Worm (Caenorhabditis elegans) whole organism, young adult: ENCODE results near the gene C05D2.8.

Experiments
- B0035.1 ChIP-seq: sonication (generic microtip); optimal IDR thresholded peaks from 2 replicates; lab custom pipeline; 2016; ENCODE audit warnings: missing genetic modification characterization, mild to moderate bottlenecking, missing compliant biosample characterization, missing genotype, missing genetic modification reagents
- C17E4.6 ChIP-seq: fragments of 200-800 bp; sonication (Bioruptor generic); IDR thresholded peaks from 2 replicates; pipeline ENCODE4 v1.3.6; 2022; ENCODE audit warnings: missing genetic modification reagents, missing genetic modification characterization, missing compliant biosample characterization
- F23B12.7 ChIP-seq: sonication (generic microtip); optimal IDR thresholded peaks from 2 replicates; lab custom pipeline; 2017; ENCODE audit warnings: missing genetic modification characterization, mild to moderate bottlenecking, missing compliant biosample characterization, antibody characterized with exemption, moderate library complexity; ENCODE audit not compliant: insufficient read depth
- F33H1.4 ChIP-seq: fragments of 200-800 bp; sonication (Bioruptor generic); IDR thresholded peaks from 2 replicates; pipeline ENCODE4 v1.3.6; 2022; ENCODE audit warnings: missing genetic modification reagents, missing genetic modification characterization, missing compliant biosample characterization
- F52B5.7 ChIP-seq: sonication (generic microtip); optimal IDR thresholded peaks from 2 replicates; lab custom pipeline; 2016; ENCODE audit warnings: mild to moderate bottlenecking, missing genetic modification characterization, missing compliant biosample characterization
- K11D2.4 ChIP-seq: fragments of 200-800 bp; sonication (Bioruptor generic); IDR thresholded peaks from 2 replicates; pipeline ENCODE4 v1.3.6; 2022; ENCODE audit warnings: missing genetic modification reagents, missing genetic modification characterization, missing compliant biosample characterization
- T07F8.4 ChIP-seq: sonication (generic microtip); optimal IDR thresholded peaks from 2 replicates; lab custom pipeline; 2016; ENCODE audit warnings: mild to moderate bottlenecking, missing genetic modification characterization, moderate library complexity, missing compliant biosample characterization
- Y53F4B.3 ChIP-seq: fragments of 200-800 bp; sonication (Bioruptor generic); IDR thresholded peaks from 2 replicates; pipeline ENCODE4 v1.3.6; 2022; ENCODE audit warnings: missing genetic modification reagents, missing genetic modification characterization, missing compliant biosample characterization
- Y79H2A.3 ChIP-seq: fragments of 200-800 bp; sonication (Bioruptor generic); conservative IDR thresholded peaks from 2 replicates; pipeline ENCODE4 v1.3.6; 2022; ENCODE audit warnings: missing genetic modification reagents, missing genetic modification characterization, missing compliant biosample characterization
- ZK185.1 ChIP-seq: sonication (generic microtip); optimal IDR thresholded peaks from 2 replicates; lab custom pipeline; 2016; ENCODE audit warnings: mild to moderate bottlenecking, missing genetic modification characterization, missing compliant biosample characterization; ENCODE audit not compliant: poor library complexity, severe bottlenecking
- atf-7 ChIP-seq: sonication (generic microtip); optimal IDR thresholded peaks from 2 replicates; lab custom pipeline; 2017; ENCODE audit warnings: mild to moderate bottlenecking, missing genetic modification characterization, missing compliant biosample characterization
- athp-1 ChIP-seq: sonication (generic microtip); optimal IDR thresholded peaks from 2 replicates; lab custom pipeline; 2017; ENCODE audit warnings: mild to moderate bottlenecking, missing genetic modification characterization, missing compliant biosample characterization
- attf-3 ChIP-seq: fragments of 200-800 bp; sonication (Bioruptor generic); conservative IDR thresholded peaks from 2 replicates; pipeline ENCODE4 v1.3.6; 2022; ENCODE audit warnings: missing genetic modification reagents, missing genetic modification characterization, missing compliant biosample characterization
- attf-6 ChIP-seq: fragments of 200-800 bp; sonication (Bioruptor generic); IDR thresholded peaks from 2 replicates; pipeline ENCODE4 v1.3.6; 2022; ENCODE audit warnings: missing genetic modification reagents, missing genetic modification characterization, missing compliant biosample characterization
- ccch-3 ChIP-seq: fragments of 200-800 bp; sonication (Bioruptor generic); optimal IDR thresholded peaks from 2 replicates; lab custom pipeline; 2018; ENCODE audit warnings: mild to moderate bottlenecking, missing genetic modification characterization, missing compliant biosample characterization
- cebp-2 ChIP-seq: fragments of 200-800 bp; sonication (Bioruptor generic); IDR thresholded peaks from 2 replicates; pipeline ENCODE4 v1.3.6; 2022; ENCODE audit warnings: missing genetic modification characterization, missing compliant biosample characterization
- ceh-100 ChIP-seq: fragments of 200-800 bp; sonication (Bioruptor generic); IDR thresholded peaks from 2 replicates; pipeline ENCODE4 v1.3.6; 2022; ENCODE audit warnings: missing genetic modification reagents, missing genetic modification characterization, missing compliant biosample characterization
- ceh-27 ChIP-seq: fragments of 200-800 bp; sonication (Bioruptor generic); optimal IDR thresholded peaks from 2 replicates; lab custom pipeline; 2018; ENCODE audit warnings: mild to moderate bottlenecking, missing genetic modification characterization, moderate library complexity, missing compliant biosample characterization
- ceh-58 ChIP-seq: fragments of 200-800 bp; sonication (Bioruptor generic); IDR thresholded peaks from 2 replicates; pipeline ENCODE4 v1.3.6; 2022; ENCODE audit warnings: missing genetic modification characterization, missing compliant biosample characterization
- ceh-79 ChIP-seq: sonication (generic microtip); optimal IDR thresholded peaks from 2 replicates; lab custom pipeline; 2017; ENCODE audit warnings: mild to moderate bottlenecking, missing genetic modification characterization, missing compliant biosample characterization
- ceh-91 ChIP-seq: fragments of 200-800 bp; sonication (Bioruptor generic); IDR thresholded peaks from 2 replicates; pipeline ENCODE4 v1.3.6; 2022; ENCODE audit warnings: missing genetic modification reagents, missing genetic modification characterization, missing compliant biosample characterization
- dpff-1 ChIP-seq: sonication (generic microtip); optimal IDR thresholded peaks from 2 replicates; lab custom pipeline; 2017; ENCODE audit warnings: mild to moderate bottlenecking, missing genetic modification characterization, missing compliant biosample characterization
- egl-18 ChIP-seq: fragments of 200-800 bp; sonication (Bioruptor generic); IDR thresholded peaks from 2 replicates; pipeline ENCODE4 v1.3.6; 2022; ENCODE audit warnings: missing genetic modification reagents, missing genetic modification characterization, missing compliant biosample characterization
- fkh-3 ChIP-seq: sonication (generic microtip); optimal IDR thresholded peaks from 2 replicates; lab custom pipeline; 2016; ENCODE audit warnings: mild to moderate bottlenecking, missing genetic modification characterization, missing compliant biosample characterization
- him-1 ChIP-seq: sonication (generic microtip); optimal IDR thresholded peaks from 2 replicates; lab custom pipeline; 2016; ENCODE audit warnings: missing genotype, missing genetic modification reagents, missing genetic modification characterization, missing compliant biosample characterization
- hmg-20 ChIP-seq: fragments of 200-800 bp; sonication (Bioruptor generic); IDR thresholded peaks from 2 replicates; pipeline ENCODE4 v1.3.6; 2022; ENCODE audit warnings: missing genetic modification reagents, missing genetic modification characterization, missing compliant biosample characterization
- let-526 ChIP-seq: fragments of 200-800 bp; sonication (Bioruptor generic); IDR thresholded peaks from 2 replicates; pipeline ENCODE4 v1.3.6; 2022; ENCODE audit warnings: missing genetic modification reagents, missing genetic modification characterization, missing compliant biosample characterization
- lin-35 ChIP-seq, 3 experiments: fragments of 150-350 bp in 2 of 3; sonication (generic microtip) in 1 of 3; optimal IDR thresholded peaks; 2 replicates each; lab custom pipeline; 2014 to 2018; ENCODE audit warnings: missing biosample characterization in 3 of 3, missing genetic modification characterization in 3 of 3, missing genetic modification reagents in 3 of 3
- lin-40 ChIP-seq: sonication (generic microtip); optimal IDR thresholded peaks from 2 replicates; lab custom pipeline; 2016; ENCODE audit warnings: missing genetic modification characterization, mild to moderate bottlenecking, missing compliant biosample characterization, missing genotype, missing genetic modification reagents
- lir-1 ChIP-seq: fragments of 200-800 bp; sonication (Bioruptor generic); conservative IDR thresholded peaks from 2 replicates; pipeline ENCODE4 v1.3.6; 2022; ENCODE audit warnings: missing genetic modification reagents, missing genetic modification characterization, missing compliant biosample characterization
- lsy-27 ChIP-seq: sonication (generic microtip); optimal IDR thresholded peaks from 2 replicates; lab custom pipeline; 2017; ENCODE audit warnings: missing genetic modification characterization, mild to moderate bottlenecking, missing compliant biosample characterization, antibody characterized with exemption, missing genotype, borderline replicate concordance; ENCODE audit not compliant: insufficient read depth
- madf-10 ChIP-seq: sonication (generic microtip); optimal IDR thresholded peaks from 2 replicates; lab custom pipeline; 2016; ENCODE audit warnings: mild to moderate bottlenecking, missing genetic modification characterization, missing compliant biosample characterization
- madf-3 ChIP-seq: fragments of 200-800 bp; sonication (Bioruptor generic); IDR thresholded peaks from 2 replicates; pipeline ENCODE4 v1.3.6; 2022; ENCODE audit warnings: missing genetic modification reagents, missing genetic modification characterization, missing compliant biosample characterization
- mcd-1 ChIP-seq: fragments of 200-800 bp; sonication (Bioruptor generic); IDR thresholded peaks from 2 replicates; pipeline ENCODE4 v1.3.6; 2022; ENCODE audit warnings: missing genetic modification reagents, missing genetic modification characterization, missing compliant biosample characterization
- mxl-1 ChIP-seq: sonication (generic microtip); optimal IDR thresholded peaks from 2 replicates; lab custom pipeline; 2016; ENCODE audit warnings: missing genetic modification characterization, missing compliant biosample characterization
- nfya-1 ChIP-seq: sonication (generic microtip); optimal IDR thresholded peaks from 2 replicates; lab custom pipeline; 2017; ENCODE audit warnings: antibody characterized with exemption, missing compliant biosample characterization, missing genetic modification characterization, borderline replicate concordance; ENCODE audit not compliant: insufficient read depth
- nfya-2 ChIP-seq: fragments of 200-800 bp; sonication (Bioruptor generic); IDR thresholded peaks from 2 replicates; pipeline ENCODE4 v1.3.6; 2022; ENCODE audit warnings: missing genetic modification reagents, missing genetic modification characterization, missing compliant biosample characterization
- nhr-90 ChIP-seq: sonication (generic microtip); optimal IDR thresholded peaks from 2 replicates; lab custom pipeline; 2016; ENCODE audit warnings: missing genotype, mild to moderate bottlenecking, missing genetic modification characterization, missing compliant biosample characterization
- pbrm-1 ChIP-seq: fragments of 200-800 bp; sonication (Bioruptor generic); IDR thresholded peaks from 2 replicates; pipeline ENCODE4 v1.3.6; 2022; ENCODE audit warnings: missing genetic modification reagents, missing genetic modification characterization, missing compliant biosample characterization
- repo-1 ChIP-seq: sonication (generic microtip); optimal IDR thresholded peaks from 2 replicates; lab custom pipeline; 2017; ENCODE audit warnings: mild to moderate bottlenecking, missing genetic modification characterization, missing compliant biosample characterization
- rpc-1 ChIP-seq, 2 experiments: fragments of 150-350 bp in 1 of 2; sonication (generic microtip) in 1 of 2; optimal IDR thresholded peaks; 2 replicates each; lab custom pipeline; 2014 to 2018; ENCODE audit warnings: missing biosample characterization in 1 of 2, missing genetic modification characterization in 1 of 2, missing genetic modification reagents in 1 of 2, missing genotype in 1 of 2
- sdz-38 ChIP-seq: sonication (generic microtip); optimal IDR thresholded peaks from 2 replicates; lab custom pipeline; 2016; ENCODE audit warnings: missing genotype, missing genetic modification characterization, missing compliant biosample characterization
- somi-1 ChIP-seq: fragments of 200-800 bp; sonication (Bioruptor generic); optimal IDR thresholded peaks from 2 replicates; lab custom pipeline; 2018; ENCODE audit warnings: mild to moderate bottlenecking, missing genetic modification characterization, missing compliant biosample characterization
- sptf-2 ChIP-seq: fragments of 200-800 bp; sonication (Bioruptor generic); optimal IDR thresholded peaks from 2 replicates; lab custom pipeline; 2018; ENCODE audit warnings: mild to moderate bottlenecking, missing genetic modification characterization, missing compliant biosample characterization
- tlf-1 ChIP-seq: fragments of 200-800 bp; sonication (Bioruptor generic); optimal IDR thresholded peaks from 2 replicates; lab custom pipeline; 2018; ENCODE audit warnings: mild to moderate bottlenecking, missing genetic modification characterization, missing compliant biosample characterization
- unc-130 ChIP-seq: sonication (generic microtip); optimal IDR thresholded peaks from 2 replicates; lab custom pipeline; 2016; ENCODE audit warnings: missing genetic modification reagents, missing genetic modification characterization, missing compliant biosample characterization
- unc-62 ChIP-seq: fragments of 150-350 bp; optimal IDR thresholded peaks from 2 replicates; lab custom pipeline; 2014; ENCODE audit warnings: missing biosample characterization, missing genetic modification reagents, missing genetic modification characterization
- ztf-25 ChIP-seq: fragments of 200-800 bp; sonication (Bioruptor generic); IDR thresholded peaks from 2 replicates; pipeline ENCODE4 v1.3.6; 2022; ENCODE audit warnings: missing genetic modification reagents, missing genetic modification characterization, missing compliant biosample characterization

Gene C05D2.8

DNA sequence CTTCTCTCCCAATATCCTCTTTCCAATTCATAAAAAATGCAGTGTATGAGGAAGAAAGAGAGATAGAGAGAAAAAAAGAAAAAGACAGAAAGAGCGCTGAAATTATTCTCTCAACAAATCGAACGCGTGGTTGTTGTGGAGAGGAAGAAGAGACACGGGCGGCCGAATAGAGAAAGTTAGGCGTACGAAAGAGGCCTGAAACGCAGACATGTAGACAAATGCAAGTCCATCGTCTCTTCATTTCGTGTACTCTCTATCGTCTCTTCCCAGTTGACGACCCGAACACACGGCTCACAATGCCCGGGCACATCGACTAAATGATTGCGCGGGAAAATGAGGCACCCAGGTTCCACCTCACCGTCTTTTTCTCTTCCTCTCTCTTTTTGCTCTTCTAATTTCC is 11.1 kb upstream of the C05D2.8 start (continued):
- TF ChIP-seq cebp-2 (GFP tag; lab: Robert Waterston, UW) (no peak), ceh-27 (GFP tag; lab: Kevin White, UChicago) (peak; percentile 27), ceh-91 (no peak), fkh-3 (no peak), F23B12.7 (no peak), tlf-1 (GFP tag; lab: Kevin White, UChicago) (no peak), atf-7 (no peak), lin-35 (GFP tag; optimal IDR thresholded peaks at IDR 0.05; lab: Kevin White, UChicago) (peak in 1 of 3 experiments; percentile 34), madf-10 (tag; lab: Kevin White, UChicago) (no peak), unc-130 (GFP tag; lab: Kevin White, UChicago) (no peak), ccch-3 (no peak), Y53F4B.3 (GFP tag; lab: Robert Waterston, UW) (no peak), T07F8.4 (tag; lab: Kevin White, UChicago) (no peak), him-1 (tag; lab: Kevin White, UChicago) (no peak), mcd-1 (GFP tag; lab: Robert Waterston, UW) (0 out of 2 replicates have a peak, but pooled peaks have one; percentile 21), ceh-58 (GFP tag; lab: Robert Waterston, UW) (no peak), lir-1 (GFP tag; lab: Robert Waterston, UW) (no peak), repo-1 (tag; lab: Kevin White, UChicago) (no peak), lsy-27 (tag; lab: Kevin White, UChicago) (no peak), lin-40 (tag; lab: Kevin White, UChicago) (peak; percentile 58), dpff-1 (tag; lab: Kevin White, UChicago) (no peak), B0035.1 (tag; lab: Kevin White, UChicago) (no peak), rpc-1 (optimal IDR thresholded peaks at IDR 0.05; lab: Kevin White, UChicago) (no peak), rpc-1 (tag; optimal IDR thresholded peaks at IDR 0.05; lab: Kevin White, UChicago) (no peak), K11D2.4 (GFP tag; lab: Robert Waterston, UW) (no peak), sptf-2 (GFP tag; lab: Kevin White, UChicago) (no peak), F33H1.4 (GFP tag; lab: Robert Waterston, UW) (no peak), ceh-100 (GFP tag; lab: Robert Waterston, UW) (no peak), hmg-20 (GFP tag; lab: Robert Waterston, UW) (no peak), mxl-1 (tag; lab: Kevin White, UChicago) (no peak), F52B5.7 (no peak), somi-1 (GFP tag; lab: Kevin White, UChicago) (peak; percentile 26), Y79H2A.3 (GFP tag; lab: Robert Waterston, UW) (no peak), attf-3 (GFP tag; lab: Robert Waterston, UW) (no peak)

DNA sequence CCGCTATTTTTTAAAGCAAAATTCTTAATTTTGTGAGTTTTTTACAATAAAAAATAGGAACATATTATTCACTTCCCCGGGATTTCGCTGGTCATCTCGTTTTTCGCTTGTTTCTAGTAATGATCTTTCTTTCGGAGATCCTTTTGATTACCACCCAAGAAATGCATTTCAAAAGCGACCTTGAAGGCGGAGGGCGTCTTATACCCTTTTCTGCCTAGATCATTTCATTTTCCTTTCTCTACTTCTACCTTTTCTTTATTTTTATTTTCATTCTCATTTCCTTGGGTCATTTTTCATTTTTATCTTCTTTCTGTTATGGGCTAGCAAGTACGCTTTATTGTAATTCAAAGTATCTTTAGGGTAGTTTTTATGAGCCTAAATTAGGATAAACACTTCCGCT is 10.0 kb upstream of the C05D2.8 start:
- TF ChIP-seq attf-6 (GFP tag; lab: Robert Waterston, UW): no peak
- no peak for TF ChIP-seq madf-3 (GFP tag; lab: Robert Waterston, UW)
- TF ChIP-seq sdz-38 (tag; lab: Kevin White, UChicago): no peak
- no peak for TF ChIP-seq ZK185.1 (tag; lab: Kevin White, UChicago)

DNA sequence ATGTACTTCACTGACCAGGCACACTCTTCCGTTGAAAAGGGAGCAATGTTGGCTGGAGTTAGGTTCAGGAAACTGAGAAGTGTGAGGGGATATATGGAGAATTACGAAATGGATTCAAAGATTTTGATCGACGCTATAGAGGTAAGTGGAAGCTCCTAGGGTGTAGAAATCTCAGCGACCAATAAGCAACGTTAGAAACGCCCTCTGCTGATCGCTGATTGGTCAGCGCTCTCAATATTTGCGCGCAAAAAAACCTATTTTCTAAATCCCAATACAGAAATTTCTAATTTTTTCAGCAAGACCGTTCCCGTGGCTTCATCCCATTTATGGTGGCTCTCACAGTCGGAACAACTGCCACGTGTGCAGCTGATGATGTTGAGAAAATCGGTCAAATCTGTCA is 5.5 kb upstream of the C05D2.8 start:
- TF ChIP-seq nfya-2 (GFP tag; lab: Robert Waterston, UW) (no peak), unc-62 (no peak), athp-1 (tag; lab: Kevin White, UChicago) (no peak), egl-18 (GFP tag; lab: Robert Waterston, UW) (no peak), nfya-1 (no peak), C17E4.6 (no peak), let-526 (GFP tag; lab: Robert Waterston, UW) (no peak), nhr-90 (tag; lab: Kevin White, UChicago) (no peak), ceh-79 (tag; lab: Kevin White, UChicago) (no peak), ztf-25 (GFP tag; lab: Robert Waterston, UW) (no peak), F52B5.7 (no peak), pbrm-1 (GFP tag; lab: Robert Waterston, UW) (no peak)
